Worm (Caenorhabditis elegans) whole organism, L2 larva: ENCODE measurements around the gene idpc-1.

Experiments
- R02D3.7 ChIP-seq: fragments of 150-350 bp; optimal IDR thresholded peaks from 2 replicates; lab custom pipeline; 2014; ENCODE audit warnings: missing biosample characterization, missing genetic modification characterization
- blmp-1 ChIP-seq: sonication (generic microtip); optimal IDR thresholded peaks from 2 replicates; lab custom pipeline; 2017; ENCODE audit warnings: missing genetic modification characterization, mild to moderate bottlenecking, missing compliant biosample characterization, antibody characterized with exemption, moderate library complexity; ENCODE audit not compliant: insufficient read depth
- ceh-16 ChIP-seq: fragments of 150-350 bp; optimal IDR thresholded peaks from 2 replicates; lab custom pipeline; 2014; ENCODE audit warnings: missing biosample characterization, missing genetic modification characterization
- ceh-82 ChIP-seq: fragments of 150-350 bp; optimal IDR thresholded peaks from 2 replicates; lab custom pipeline; 2014; ENCODE audit warnings: missing biosample characterization, missing genetic modification characterization
- nhr-11 ChIP-seq: fragments of 150-350 bp; optimal IDR thresholded peaks from 2 replicates; lab custom pipeline; 2014; ENCODE audit warnings: missing biosample characterization, missing genetic modification characterization
- nhr-23 ChIP-seq: fragments of 150-350 bp; optimal IDR thresholded peaks from 2 replicates; lab custom pipeline; 2014; ENCODE audit warnings: missing biosample characterization, missing genetic modification reagents, missing genetic modification characterization
- nhr-25 ChIP-seq: fragments of 150-350 bp; sonication (generic microtip); optimal IDR thresholded peaks from 3 replicates; lab custom pipeline; 2014; ENCODE audit warnings: missing biosample characterization, missing genetic modification characterization
- nhr-77 ChIP-seq: fragments of 150-350 bp; optimal IDR thresholded peaks from 2 replicates; lab custom pipeline; 2014; ENCODE audit warnings: missing biosample characterization, missing genetic modification characterization
- sma-3 ChIP-seq: sonication (generic microtip); optimal IDR thresholded peaks from 2 replicates; lab custom pipeline; 2016; ENCODE audit warnings: missing genetic modification reagents, missing genetic modification characterization, missing compliant biosample characterization
- snpc-4 ChIP-seq: fragments of 150-350 bp; optimal IDR thresholded peaks from 2 replicates; lab custom pipeline; 2014; ENCODE audit warnings: missing biosample characterization, missing genetic modification characterization
- unc-39 ChIP-seq: fragments of 150-350 bp; optimal IDR thresholded peaks from 2 replicates; lab custom pipeline; 2014; ENCODE audit warnings: missing biosample characterization, missing genetic modification characterization
- unc-62 ChIP-seq: fragments of 150-350 bp; optimal IDR thresholded peaks from 2 replicates; lab custom pipeline; 2014; ENCODE audit warnings: missing biosample characterization, missing genetic modification reagents, missing genetic modification characterization

- TF ChIP-seq ceh-16 (tag; lab: Kevin White, UChicago) (no peak), unc-62 (GFP tag; lab: Kevin White, UChicago) (no peak), nhr-23 (tag; lab: Kevin White, UChicago) (no peak), unc-39 (tag; lab: Kevin White, UChicago) (no peak), nhr-11 (tag; lab: Kevin White, UChicago) (no peak), ceh-82 (tag; lab: Kevin White, UChicago) (no peak), snpc-4 (tag; lab: Kevin White, UChicago) (no peak), nhr-77 (no peak), R02D3.7 (tag; lab: Kevin White, UChicago) (no peak), blmp-1 (tag; lab: Kevin White, UChicago) (no peak), sma-3 (no peak), nhr-25 (no peak)
These were observed 38.5 kb downstream of the idpc-1 start for ce11 chrIII:11465394-11465948.
